Fruit fly (Drosophila melanogaster): ENCODE results near the gene CG5800.

- TF ChIP-seq psq (optimal IDR thresholded peaks at IDR 0.05) (no peak), h (optimal IDR thresholded peaks at IDR 0.05) (no peak), ttk (optimal IDR thresholded peaks at IDR 0.05) (no peak), Sin3A (optimal IDR thresholded peaks at IDR 0.05) (no peak)
These were observed 38.5 kb upstream of the CG5800 start for dm6 chrX:17597622-17598021.
